Worm (Caenorhabditis elegans): Measurements from ENCODE around the gene gst-22.
A peak's percentile ranks its signal among the peaks of the same experiment; 100 is the strongest.

Gene gst-22

DNA sequence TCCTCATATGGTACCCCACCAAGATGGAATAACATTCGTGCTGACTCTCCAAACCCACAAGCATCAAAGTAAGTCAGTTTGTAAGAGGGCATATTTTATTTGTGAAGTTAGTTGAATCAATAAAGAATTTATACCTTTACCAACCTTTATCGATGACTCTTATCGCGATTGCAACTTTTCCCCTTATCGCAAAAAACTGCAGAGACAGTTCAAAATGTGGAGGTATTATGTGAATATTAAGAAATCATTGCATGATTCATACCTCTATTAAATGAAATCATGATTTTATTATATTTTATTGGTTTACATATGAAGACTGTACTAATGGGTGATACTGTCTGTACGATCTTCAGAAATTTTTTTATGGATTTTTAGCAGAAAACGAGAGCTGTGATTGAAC is at the start of gene gst-22:
TSS of gene gst-22 (minus strand) at position 103 of the 400 bp plus-strand sequence.
- TF ChIP-seq sma-9 (GFP tag; optimal IDR thresholded peaks at IDR 0.05) (peak; percentile 56), sma-9 (tag; optimal IDR thresholded peaks at IDR 0.05) (no peak), snpc-4 (tag; optimal IDR thresholded peaks at IDR 0.05) (no peak), ceh-16 (tag; optimal IDR thresholded peaks at IDR 0.05) (no peak), dmd-4 (tag; optimal IDR thresholded peaks at IDR 0.05) (no peak), aly-2 (tag; optimal IDR thresholded peaks at IDR 0.05) (no peak), nhr-12 (tag; optimal IDR thresholded peaks at IDR 0.05) (no peak), ceh-82 (tag; optimal IDR thresholded peaks at IDR 0.05) (no peak), elt-1 (tag; optimal IDR thresholded peaks at IDR 0.05) (no peak), mab-5 (tag; optimal IDR thresholded peaks at IDR 0.05) (no peak), skn-1 (tag; optimal IDR thresholded peaks at IDR 0.05) (peak; percentile 10), fos-1 (tag; optimal IDR thresholded peaks at IDR 0.05) (peak; percentile 99), gmeb-1 (tag; optimal IDR thresholded peaks at IDR 0.05) (peak; percentile 5), unc-39 (tag; optimal IDR thresholded peaks at IDR 0.05) (no peak), unc-55 (GFP tag; optimal IDR thresholded peaks at IDR 0.05) (no peak)

DNA sequence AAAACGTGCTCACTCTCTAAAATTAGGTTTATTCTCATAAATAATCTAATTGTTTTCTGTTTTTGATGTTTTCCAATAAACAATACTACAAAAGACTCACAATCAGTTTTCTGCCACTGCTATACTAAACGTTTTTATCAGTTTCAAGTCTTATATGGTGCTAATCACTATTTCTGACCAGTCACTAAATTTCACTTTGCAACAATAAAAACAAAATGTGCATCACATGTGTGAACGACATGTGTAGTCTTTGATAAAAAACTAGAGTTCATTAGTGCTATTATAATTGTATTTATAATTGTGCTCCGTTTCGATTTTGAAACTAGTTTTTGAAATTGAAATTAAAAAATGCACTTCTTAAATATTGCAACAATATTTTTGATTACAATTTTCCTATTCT is 45.8 kb upstream of the gst-22 start, which contains the start of gene cyp-37B1:
TSS of gene cyp-37B1 (plus strand) at position 199 of the 400 bp plus-strand sequence.
- no peak for TF ChIP-seq R02D3.7 (tag; optimal IDR thresholded peaks at IDR 0.05)
- TF ChIP-seq nhr-25 (tag; optimal IDR thresholded peaks at IDR 0.05): no peak
- peak; percentile 45 for TF ChIP-seq gmeb-1 (tag; optimal IDR thresholded peaks at IDR 0.05)
- TF ChIP-seq mbf-1 (tag; optimal IDR thresholded peaks at IDR 0.05): no peak
- TF ChIP-seq lsy-2 (tag; optimal IDR thresholded peaks at IDR 0.05): no peak
- no peak for TF ChIP-seq nhr-11 (tag; optimal IDR thresholded peaks at IDR 0.05)
- no peak for TF ChIP-seq aly-2 (tag; optimal IDR thresholded peaks at IDR 0.05)
- no peak for TF ChIP-seq dmd-4 (tag; optimal IDR thresholded peaks at IDR 0.05)
- TF ChIP-seq ceh-16 (tag; optimal IDR thresholded peaks at IDR 0.05): no peak
- no peak for TF ChIP-seq ztf-11 (tag; optimal IDR thresholded peaks at IDR 0.05)
- no peak for TF ChIP-seq nhr-21 (tag; optimal IDR thresholded peaks at IDR 0.05)
- no peak for TF ChIP-seq alr-1 (tag; optimal IDR thresholded peaks at IDR 0.05)
- no peak for TF ChIP-seq nhr-77 (tag; optimal IDR thresholded peaks at IDR 0.05)
- TF ChIP-seq crh-2 (tag; optimal IDR thresholded peaks at IDR 0.05): peak; percentile 10
- TF ChIP-seq sma-3 (GFP tag; optimal IDR thresholded peaks at IDR 0.05): no peak
- TF ChIP-seq sem-4 (tag; optimal IDR thresholded peaks at IDR 0.05): no peak
- TF ChIP-seq lin-11 (tag; optimal IDR thresholded peaks at IDR 0.05): no peak
- TF ChIP-seq lin-13 (GFP tag; optimal IDR thresholded peaks at IDR 0.05): no peak
- TF ChIP-seq nhr-23 (tag; optimal IDR thresholded peaks at IDR 0.05): no peak
- no peak for TF ChIP-seq nhr-6 (tag; optimal IDR thresholded peaks at IDR 0.05)
- TF ChIP-seq zag-1 (tag; optimal IDR thresholded peaks at IDR 0.05): no peak
- no peak for TF ChIP-seq unc-55 (GFP tag; optimal IDR thresholded peaks at IDR 0.05)
- no peak for TF ChIP-seq blmp-1 (tag; optimal IDR thresholded peaks at IDR 0.05; ENCODE audit: insufficient read depth)
- no peak for TF ChIP-seq C34F6.9 (tag; optimal IDR thresholded peaks at IDR 0.05)
- TF ChIP-seq nhr-10 (tag; optimal IDR thresholded peaks at IDR 0.05): no peak
- TF ChIP-seq lin-39 (tag; optimal IDR thresholded peaks at IDR 0.05): no peak
- peak; percentile 64 for TF ChIP-seq fos-1 (tag; optimal IDR thresholded peaks at IDR 0.05)
- TF ChIP-seq nhr-237 (tag; optimal IDR thresholded peaks at IDR 0.05): no peak
- no peak for TF ChIP-seq nhr-129 (tag; optimal IDR thresholded peaks at IDR 0.05)
- no peak for TF ChIP-seq unc-62 (GFP tag; optimal IDR thresholded peaks at IDR 0.05)
- TF ChIP-seq mab-5 (tag; optimal IDR thresholded peaks at IDR 0.05): no peak
- TF ChIP-seq snpc-4 (tag; optimal IDR thresholded peaks at IDR 0.05): no peak
- peak; percentile 76 for TF ChIP-seq sma-9 (GFP tag; optimal IDR thresholded peaks at IDR 0.05)
- TF ChIP-seq sma-9 (tag; optimal IDR thresholded peaks at IDR 0.05): no peak
- TF ChIP-seq elt-1 (tag; optimal IDR thresholded peaks at IDR 0.05): no peak
- TF ChIP-seq F13H6.1 (tag; optimal IDR thresholded peaks at IDR 0.05): no peak
- no peak for TF ChIP-seq nhr-12 (tag; optimal IDR thresholded peaks at IDR 0.05)

DNA sequence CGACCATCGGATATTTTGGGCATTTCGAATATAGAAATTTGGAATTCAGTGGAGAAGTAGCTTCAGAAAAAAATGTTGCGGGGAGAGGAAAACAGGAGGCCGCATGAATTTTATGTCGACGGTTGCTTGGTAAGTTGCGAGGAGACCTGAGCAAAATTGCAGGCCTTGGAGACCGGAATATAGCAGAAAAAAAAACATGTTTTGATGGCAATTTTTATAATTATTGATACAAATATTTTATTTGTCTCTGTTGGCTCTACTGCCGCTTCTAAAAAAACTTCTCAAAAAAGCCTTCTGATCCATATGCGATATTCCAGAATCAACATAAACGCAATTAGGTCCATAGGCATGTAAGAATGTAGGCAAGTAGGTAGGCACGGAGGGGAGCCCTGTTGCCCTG is 43.3 kb upstream of the gst-22 start, which contains the start of gene pacl-1:
TSS of gene pacl-1 (minus strand) at position 101 of the 400 bp plus-strand sequence.
- TF ChIP-seq egl-27 (tag; optimal IDR thresholded peaks at IDR 0.05) (no peak), snpc-4 (tag; optimal IDR thresholded peaks at IDR 0.05) (no peak), nhr-25 (tag; optimal IDR thresholded peaks at IDR 0.05) (no peak), mbf-1 (tag; optimal IDR thresholded peaks at IDR 0.05) (no peak)
